Worm (Caenorhabditis elegans) whole organism, L2 larva: ENCODE results near the gene C15B12.3.

Experiments
- R02D3.7 ChIP-seq: fragments of 150-350 bp; optimal IDR thresholded peaks from 2 replicates; lab custom pipeline; 2014; ENCODE audit warnings: missing biosample characterization, missing genetic modification characterization
- ama-1 ChIP-seq: fragments of 150-350 bp; optimal IDR thresholded peaks from 2 replicates; lab custom pipeline; 2018; ENCODE audit warnings: inconsistent platforms
- ceh-82 ChIP-seq: fragments of 150-350 bp; optimal IDR thresholded peaks from 2 replicates; lab custom pipeline; 2014; ENCODE audit warnings: missing biosample characterization, missing genetic modification characterization
- lin-39 ChIP-seq: fragments of 150-350 bp; optimal IDR thresholded peaks from 2 replicates; lab custom pipeline; 2014; ENCODE audit warnings: missing biosample characterization, missing genetic modification reagents, missing genetic modification characterization
- lsy-2 ChIP-seq, 2 experiments: fragments of 150-350 bp in 1 of 2; sonication (generic microtip) in 1 of 2; optimal IDR thresholded peaks; 2 replicates each; lab custom pipeline; 2014 to 2017; ENCODE audit warnings: missing biosample characterization in 2 of 2, missing genetic modification characterization in 2 of 2
- unc-62 ChIP-seq: fragments of 150-350 bp; optimal IDR thresholded peaks from 2 replicates; lab custom pipeline; 2014; ENCODE audit warnings: missing biosample characterization, missing genetic modification reagents, missing genetic modification characterization
- ztf-4 ChIP-seq: fragments of 150-350 bp; optimal IDR thresholded peaks from 2 replicates; lab custom pipeline; 2014; ENCODE audit warnings: missing biosample characterization, missing genetic modification characterization

DNA sequence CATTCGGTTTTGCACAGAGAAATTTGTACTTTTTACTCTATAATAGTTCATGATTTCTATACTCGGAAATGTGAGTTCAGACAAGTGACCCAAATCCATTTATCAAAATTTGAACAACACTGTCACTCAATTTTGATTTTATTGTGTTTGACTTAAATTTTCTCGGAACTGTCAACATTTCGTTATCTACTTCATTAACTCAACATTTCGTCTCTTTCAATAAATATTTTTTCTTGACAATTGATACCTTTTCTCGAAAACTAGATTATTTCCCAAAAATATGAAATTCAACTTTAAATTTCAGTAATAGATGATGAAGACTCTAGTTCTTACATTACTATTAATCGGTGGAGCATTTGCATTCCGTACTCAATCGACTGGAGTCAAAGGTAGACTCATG lies 43.3 kb upstream of the C15B12.3 start, which contains the start of gene ttr-36:
- TF ChIP-seq ztf-4 (tag; lab: Kevin White, UChicago) = no peak
- TF ChIP-seq lin-39 (tag; lab: Kevin White, UChicago) = no peak
- TF ChIP-seq ama-1 (lab: Kevin White, UChicago) = no peak
- no peak for TF ChIP-seq R02D3.7 (tag; lab: Kevin White, UChicago)
- TF ChIP-seq ceh-82 (tag; lab: Kevin White, UChicago) = no peak
- TF ChIP-seq unc-62 = no peak
- no peak for TF ChIP-seq lsy-2 (tag; optimal IDR thresholded peaks at IDR 0.05; lab: Kevin White, UChicago)
